Worm (Caenorhabditis elegans) whole organism, L4 larva: ENCODE measurements around the gene cdc-73.

Experiments used
- F26F4.8 ChIP-seq: fragments of 200-800 bp; sonication (Bioruptor generic); conservative IDR thresholded peaks from 2 replicates; pipeline ENCODE4 v1.3.6; 2022; ENCODE audit warnings: missing genetic modification characterization, missing compliant biosample characterization
- F37D6.2 ChIP-seq: sonication (generic microtip); optimal IDR thresholded peaks from 2 replicates; lab custom pipeline; 2016; ENCODE audit warnings: mild to moderate bottlenecking, missing genetic modification characterization, missing compliant biosample characterization
- F44E2.7 ChIP-seq: fragments of 200-800 bp; sonication (Bioruptor generic); IDR thresholded peaks from 2 replicates; pipeline ENCODE4 v2.1.2; 2022; ENCODE audit warnings: missing genetic modification characterization, missing compliant biosample characterization
- T20F7.1 ChIP-seq: fragments of 200-800 bp; sonication (Bioruptor generic); optimal IDR thresholded peaks from 2 replicates; lab custom pipeline; 2018; ENCODE audit warnings: mild to moderate bottlenecking, missing genetic modification characterization, missing compliant biosample characterization
- T26A8.4 ChIP-seq: fragments of 200-800 bp; sonication (Bioruptor generic); IDR thresholded peaks from 2 replicates; pipeline ENCODE4 v1.3.6; 2022; ENCODE audit warnings: missing genetic modification characterization, missing compliant biosample characterization
- Y105C5A.15 ChIP-seq: fragments of 200-800 bp; sonication (Bioruptor generic); IDR thresholded peaks from 2 replicates; pipeline ENCODE4 v1.3.6; 2022; ENCODE audit warnings: missing genetic modification characterization, missing compliant biosample characterization
- Y5F2A.4 ChIP-seq: fragments of 200-800 bp; sonication (Bioruptor generic); optimal IDR thresholded peaks from 2 replicates; lab custom pipeline; 2018; ENCODE audit warnings: mild to moderate bottlenecking, missing genetic modification characterization, missing compliant biosample characterization
- ZK546.5 ChIP-seq, 2 experiments: sonication (generic microtip); optimal IDR thresholded peaks; 2 replicates each; lab custom pipeline; 2017; ENCODE audit warnings: missing biosample characterization in 2 of 2, missing genetic modification characterization in 2 of 2
- aha-1 ChIP-seq: fragments of 150-350 bp; peaks from one replicate; lab custom pipeline; 2014; ENCODE audit warnings: missing biosample characterization, missing genetic modification characterization
- arid-1 ChIP-seq: fragments of 200-800 bp; sonication (Bioruptor generic); conservative IDR thresholded peaks from 2 replicates; pipeline ENCODE4 v1.3.6; 2022; ENCODE audit warnings: missing genetic modification reagents, missing genetic modification characterization, missing compliant biosample characterization
- ceh-20 ChIP-seq: fragments of 200-800 bp; sonication (Bioruptor generic); IDR thresholded peaks from 2 replicates; pipeline ENCODE4 v1.3.6; 2022; ENCODE audit warnings: missing genetic modification reagents, missing genetic modification characterization, missing compliant biosample characterization
- ceh-32 ChIP-seq: sonication (generic microtip); optimal IDR thresholded peaks from 2 replicates; lab custom pipeline; 2016; ENCODE audit warnings: mild to moderate bottlenecking, missing genetic modification characterization, missing compliant biosample characterization; ENCODE audit not compliant: poor library complexity
- ceh-62 ChIP-seq: sonication (generic microtip); optimal IDR thresholded peaks from 2 replicates; lab custom pipeline; 2017; ENCODE audit warnings: missing biosample characterization, missing genetic modification characterization
- ceh-82 ChIP-seq: sonication (generic microtip); optimal IDR thresholded peaks from 2 replicates; lab custom pipeline; 2017; ENCODE audit warnings: missing biosample characterization, missing genetic modification characterization
- cey-2 ChIP-seq: sonication (generic microtip); optimal IDR thresholded peaks from 3 replicates; lab custom pipeline; 2017; ENCODE audit warnings: missing genetic modification characterization, mild to moderate bottlenecking, missing compliant biosample characterization, antibody characterized with exemption, borderline replicate concordance; ENCODE audit not compliant: insufficient read depth
- daf-16 ChIP-seq, 3 experiments: sonication (generic microtip); optimal IDR thresholded peaks; 2 replicates each; lab custom pipeline; 2016 to 2017; ENCODE audit warnings: missing genetic modification characterization in 3 of 3, missing genetic modification reagents in 3 of 3, mild to moderate bottlenecking in 2 of 3, missing compliant biosample characterization in 2 of 3, missing biosample characterization in 1 of 3, moderate library complexity in 1 of 3
- dmd-6 ChIP-seq: fragments of 200-800 bp; sonication (Bioruptor generic); IDR thresholded peaks from 2 replicates; pipeline ENCODE4 v1.3.6; 2022; ENCODE audit warnings: missing genetic modification reagents, missing genetic modification characterization, missing compliant biosample characterization
- dpl-1 ChIP-seq: fragments of 150-350 bp; optimal IDR thresholded peaks from 2 replicates; lab custom pipeline; 2014; ENCODE audit warnings: missing biosample characterization, missing genetic modification reagents, missing genetic modification characterization
- duxl-1 ChIP-seq: sonication (generic microtip); optimal IDR thresholded peaks from 2 replicates; lab custom pipeline; 2016; ENCODE audit warnings: mild to moderate bottlenecking, missing genetic modification characterization, moderate library complexity, missing compliant biosample characterization; ENCODE audit not compliant: poor library complexity
- dve-1 ChIP-seq: sonication (generic microtip); optimal IDR thresholded peaks from 2 replicates; lab custom pipeline; 2017; ENCODE audit warnings: antibody characterized with exemption, mild to moderate bottlenecking, missing genetic modification characterization, missing compliant biosample characterization; ENCODE audit not compliant: insufficient read depth
- egl-43 ChIP-seq: fragments of 200-800 bp; sonication (Bioruptor generic); IDR thresholded peaks from 2 replicates; pipeline ENCODE4 v1.3.6; 2022; ENCODE audit warnings: missing genetic modification reagents, missing genetic modification characterization, missing compliant biosample characterization
- gei-8 ChIP-seq: fragments of 200-800 bp; sonication (Bioruptor generic); optimal IDR thresholded peaks from 2 replicates; lab custom pipeline; 2018; ENCODE audit warnings: mild to moderate bottlenecking, missing genetic modification characterization, missing compliant biosample characterization
- hlh-11 ChIP-seq: fragments of 200-800 bp; sonication (Bioruptor generic); optimal IDR thresholded peaks from 2 replicates; lab custom pipeline; 2018; ENCODE audit warnings: mild to moderate bottlenecking, missing genetic modification characterization, missing compliant biosample characterization
- hmg-1.1 ChIP-seq: fragments of 200-800 bp; sonication (Bioruptor generic); IDR thresholded peaks from 2 replicates; pipeline ENCODE4 v1.3.6; 2022; ENCODE audit warnings: missing genetic modification reagents, missing genetic modification characterization, missing compliant biosample characterization
- jun-1 ChIP-seq: fragments of 150-350 bp; optimal IDR thresholded peaks from 2 replicates; lab custom pipeline; 2014; ENCODE audit warnings: missing biosample characterization, missing genetic modification reagents, missing genetic modification characterization
- lin-1 ChIP-seq: fragments of 200-800 bp; sonication (Bioruptor generic); IDR thresholded peaks from 2 replicates; pipeline ENCODE4 v1.3.6; 2022; ENCODE audit warnings: missing genetic modification reagents, missing genetic modification characterization, missing compliant biosample characterization
- lin-15B ChIP-seq: fragments of 150-350 bp; sonication (generic microtip); optimal IDR thresholded peaks from 3 replicates; lab custom pipeline; 2014; ENCODE audit warnings: missing biosample characterization, missing genetic modification characterization
- lin-38 ChIP-seq: fragments of 200-800 bp; sonication (Bioruptor generic); IDR thresholded peaks from 2 replicates; pipeline ENCODE4 v1.3.6; 2022; ENCODE audit warnings: missing genetic modification reagents, missing genetic modification characterization, missing compliant biosample characterization
- lir-3 ChIP-seq: sonication (generic microtip); optimal IDR thresholded peaks from 2 replicates; lab custom pipeline; 2016; ENCODE audit warnings: mild to moderate bottlenecking, missing genetic modification characterization, missing compliant biosample characterization
- madf-5 ChIP-seq, 2 experiments: fragments of 200-800 bp; sonication (Bioruptor generic); IDR thresholded peaks; 2 replicates each; pipeline ENCODE4 v1.3.6; 2022; ENCODE audit warnings: missing compliant biosample characterization in 2 of 2, missing genetic modification characterization in 2 of 2
- mdl-1 ChIP-seq, 2 experiments: fragments of 150-350 bp in 1 of 2; sonication (generic microtip) in 1 of 2; optimal IDR thresholded peaks; 2 replicates each; lab custom pipeline; 2014 to 2017; ENCODE audit warnings: missing biosample characterization in 2 of 2, missing genetic modification characterization in 2 of 2
- mdt-29 ChIP-seq: fragments of 200-800 bp; sonication (Bioruptor generic); IDR thresholded peaks from 2 replicates; pipeline ENCODE4 v1.3.6; 2022; ENCODE audit warnings: missing genetic modification reagents, missing genetic modification characterization, missing compliant biosample characterization
- mep-1 ChIP-seq: fragments of 150-350 bp; sonication (generic microtip); optimal IDR thresholded peaks from 3 replicates; lab custom pipeline; 2014; ENCODE audit warnings: missing biosample characterization, missing genetic modification characterization
- mxl-3 ChIP-seq: fragments of 200-800 bp; sonication (Bioruptor generic); optimal IDR thresholded peaks from 2 replicates; lab custom pipeline; 2018; ENCODE audit warnings: mild to moderate bottlenecking, missing genetic modification characterization, missing compliant biosample characterization
- nhr-10 ChIP-seq: fragments of 150-350 bp; optimal IDR thresholded peaks from 2 replicates; lab custom pipeline; 2014; ENCODE audit warnings: missing biosample characterization, missing genetic modification characterization
- nhr-11 ChIP-seq: fragments of 150-350 bp; optimal IDR thresholded peaks from 2 replicates; lab custom pipeline; 2014; ENCODE audit warnings: missing biosample characterization, missing genetic modification characterization
- nhr-41 ChIP-seq: fragments of 200-800 bp; sonication (Bioruptor generic); IDR thresholded peaks from 2 replicates; pipeline ENCODE4 v1.3.6; 2022; ENCODE audit warnings: missing genetic modification reagents, missing genetic modification characterization, missing compliant biosample characterization
- nhr-48 ChIP-seq: sonication (generic microtip); optimal IDR thresholded peaks from 2 replicates; lab custom pipeline; 2016; ENCODE audit warnings: mild to moderate bottlenecking, missing genetic modification characterization, missing compliant biosample characterization
- nhr-6 ChIP-seq: fragments of 150-350 bp; optimal IDR thresholded peaks from 2 replicates; lab custom pipeline; 2014; ENCODE audit warnings: missing biosample characterization, missing genetic modification characterization
- pha-4 ChIP-seq, 2 experiments: fragments of 150-350 bp in 1 of 2; fragments of 200-800 bp in 1 of 2; sonication (Bioruptor generic) in 1 of 2; IDR thresholded peaks in 1 of 2; optimal IDR thresholded peaks in 1 of 2; 2 replicates each; pipeline versions ENCODE4 v1.3.6 to Lab custom; 2014 to 2022; ENCODE audit warnings: missing genetic modification characterization in 2 of 2, missing genetic modification reagents in 2 of 2, missing biosample characterization in 1 of 2, missing compliant biosample characterization in 1 of 2
- php-3 ChIP-seq: fragments of 200-800 bp; sonication (Bioruptor generic); IDR thresholded peaks from 2 replicates; pipeline ENCODE4 v1.3.6; 2022; ENCODE audit warnings: missing genetic modification reagents, missing genetic modification characterization, missing compliant biosample characterization
- rbr-2 ChIP-seq: sonication (generic microtip); optimal IDR thresholded peaks from 2 replicates; lab custom pipeline; 2016; ENCODE audit warnings: missing genotype, missing genetic modification characterization, missing compliant biosample characterization
- snpc-4 ChIP-seq: fragments of 150-350 bp; optimal IDR thresholded peaks from 2 replicates; lab custom pipeline; 2014; ENCODE audit warnings: missing biosample characterization, missing genetic modification characterization
- spr-1 ChIP-seq: sonication (generic microtip); optimal IDR thresholded peaks from 2 replicates; lab custom pipeline; 2016; ENCODE audit warnings: mild to moderate bottlenecking, missing genetic modification characterization, missing compliant biosample characterization
- tag-97 ChIP-seq: fragments of 200-800 bp; sonication (Bioruptor generic); IDR thresholded peaks from 2 replicates; pipeline ENCODE4 v1.3.6; 2022; ENCODE audit warnings: missing genetic modification characterization, missing compliant biosample characterization
- unc-62 ChIP-seq, 3 experiments: fragments of 150-350 bp in 1 of 3; sonication (generic microtip); optimal IDR thresholded peaks in 2 of 3; peaks in 1 of 3; 1 replicate in 1 of 3; 2 replicates in 2 of 3; lab custom pipeline; 2014 to 2017; ENCODE audit warnings: missing biosample characterization in 3 of 3, missing genetic modification characterization in 3 of 3, missing genetic modification reagents in 3 of 3, missing genotype in 1 of 3
- zfp-2 ChIP-seq: sonication (generic microtip); optimal IDR thresholded peaks from 2 replicates; lab custom pipeline; 2016; ENCODE audit warnings: mild to moderate bottlenecking, missing genetic modification characterization, missing compliant biosample characterization
- zfp-3 ChIP-seq: fragments of 200-800 bp; sonication (Bioruptor generic); conservative IDR thresholded peaks from 2 replicates; pipeline ENCODE4 v1.3.6; 2022; ENCODE audit warnings: missing genetic modification reagents, missing genetic modification characterization, missing compliant biosample characterization
- zip-2 ChIP-seq: fragments of 150-350 bp; optimal IDR thresholded peaks from 2 replicates; lab custom pipeline; 2014; ENCODE audit warnings: missing biosample characterization, missing genetic modification characterization

Gene cdc-73

ce11 chrIV:4028177-4028576, 14.2 kb upstream of the cdc-73 start (continued):
- TF ChIP-seq nhr-41 (peak; percentile 98), F37D6.2 (no peak), ceh-20 (peak; percentile 47; the same call in 1 of the 2 replicates), daf-16 (GFP tag; optimal IDR thresholded peaks at IDR 0.05; lab: Kevin White, UChicago) (no peak), daf-16 (tag; optimal IDR thresholded peaks at IDR 0.05; lab: Kevin White, UChicago) (peak; percentile 60), pha-4 (GFP tag; IDR thresholded peaks at IDR 0.05; lab: Robert Waterston, UW) (peak; percentile 85), pha-4 (tag; optimal IDR thresholded peaks at IDR 0.05; lab: Kevin White, UChicago) (no peak), Y105C5A.15 (GFP tag; lab: Robert Waterston, UW) (no peak), mdl-1 (tag; optimal IDR thresholded peaks at IDR 0.05; lab: Kevin White, UChicago) (peak; percentile 83 to 90), jun-1 (peak; percentile 11), madf-5 (GFP tag; IDR thresholded peaks at IDR 0.05; lab: Robert Waterston, UW) (no peak), snpc-4 (tag; lab: Kevin White, UChicago) (no peak), lir-3 (no peak), lin-38 (GFP tag; lab: Robert Waterston, UW) (peak; percentile 59), dve-1 (peak; percentile 56), lin-15B (tag; lab: Kevin White, UChicago) (no peak), aha-1 (tag; lab: Kevin White, UChicago) (peak; percentile 97), arid-1 (GFP tag; lab: Robert Waterston, UW) (0 out of 2 replicates have a peak, but pooled peaks have one; percentile 35), nhr-10 (tag; lab: Kevin White, UChicago) (peak; percentile 56), unc-62 (GFP tag; optimal IDR thresholded peaks at IDR 0.05 in 1 of 2; lab: Kevin White, UChicago) (peak in 1 of 2 experiments; percentile 59), unc-62 (tag; optimal IDR thresholded peaks at IDR 0.05; lab: Kevin White, UChicago) (no peak), duxl-1 (tag; lab: Kevin White, UChicago) (peak; percentile 6), rbr-2 (peak; percentile 63), ceh-32 (tag; lab: Kevin White, UChicago) (no peak), cey-2 (tag; lab: Kevin White, UChicago) (no peak), F44E2.7 (GFP tag; lab: Robert Waterston, UW) (0 out of 2 replicates have a peak, but pooled peaks have one; percentile 36), ceh-62 (tag; lab: Kevin White, UChicago) (no peak), spr-1 (tag; lab: Kevin White, UChicago) (peak; percentile 46), zfp-3 (0 out of 2 replicates have a peak, but pooled peaks have one; percentile 33), hmg-1.1 (peak; percentile 88), ceh-82 (tag; lab: Kevin White, UChicago) (no peak), nhr-6 (tag; lab: Kevin White, UChicago) (no peak), mxl-3 (GFP tag; lab: Kevin White, UChicago) (peak; percentile 94), ZK546.5 (tag; optimal IDR thresholded peaks at IDR 0.05; lab: Kevin White, UChicago) (no peak), dpl-1 (GFP tag; lab: Kevin White, UChicago) (peak; percentile 7), dmd-6 (GFP tag; lab: Robert Waterston, UW) (peak; percentile 92), zip-2 (tag; lab: Kevin White, UChicago) (no peak), T26A8.4 (peak; percentile 76), zfp-2 (tag; lab: Kevin White, UChicago) (no peak), Y5F2A.4 (GFP tag; lab: Kevin White, UChicago) (peak; percentile 13), nhr-11 (tag; lab: Kevin White, UChicago) (peak; percentile 12), F26F4.8 (no peak), mep-1 (tag; lab: Kevin White, UChicago) (peak; percentile 85), hlh-11 (tag; lab: Kevin White, UChicago) (peak; percentile 95), gei-8 (GFP tag; lab: Kevin White, UChicago) (peak; percentile 54), egl-43 (GFP tag; lab: Robert Waterston, UW) (peak; percentile 50; the same call in 1 of the 2 replicates), T20F7.1 (GFP tag; lab: Kevin White, UChicago) (no peak), tag-97 (no peak), mdt-29 (no peak), php-3 (GFP tag; lab: Robert Waterston, UW) (peak; percentile 52; the same call in 1 of the 2 replicates), nhr-48 (tag; lab: Kevin White, UChicago) (peak; percentile 63), lin-1 (GFP tag; lab: Robert Waterston, UW) (peak; percentile 64; the same call in 1 of the 2 replicates)
